Worm (Caenorhabditis elegans) whole organism, early embryonic: ENCODE data around the gene F13B12.4.

Source experiments
- B0310.2 ChIP-seq: sonication (generic microtip); optimal IDR thresholded peaks from 2 replicates; lab custom pipeline; 2016; ENCODE audit warnings: mild to moderate bottlenecking, missing genetic modification characterization, missing compliant biosample characterization
- F13C5.2 ChIP-seq: sonication (generic microtip); optimal IDR thresholded peaks from 2 replicates; lab custom pipeline; 2017; ENCODE audit warnings: mild to moderate bottlenecking, missing genetic modification characterization, inconsistent platforms, missing compliant biosample characterization
- aly-1 ChIP-seq: sonication (generic microtip); optimal IDR thresholded peaks from 2 replicates; lab custom pipeline; 2016; ENCODE audit warnings: missing genetic modification characterization, missing compliant biosample characterization
- ama-1 ChIP-seq: fragments of 150-350 bp; optimal IDR thresholded peaks from 2 replicates; lab custom pipeline; 2014
- ceh-13 ChIP-seq: fragments of 200-800 bp; sonication (Bioruptor generic); optimal IDR thresholded peaks from 2 replicates; lab custom pipeline; 2018; ENCODE audit warnings: mild to moderate bottlenecking, missing genetic modification characterization, missing compliant biosample characterization
- ceh-36 ChIP-seq: sonication (generic microtip); optimal IDR thresholded peaks from 2 replicates; lab custom pipeline; 2016; ENCODE audit warnings: missing genetic modification characterization, inconsistent platforms, missing compliant biosample characterization
- ets-7 ChIP-seq: sonication (generic microtip); optimal IDR thresholded peaks from 2 replicates; lab custom pipeline; 2016; ENCODE audit warnings: missing genotype, missing genetic modification characterization, missing compliant biosample characterization
- flt-1 ChIP-seq: fragments of 200-800 bp; sonication (Bioruptor generic); IDR thresholded peaks from 2 replicates; pipeline ENCODE4 v1.3.6; 2022; ENCODE audit warnings: missing genetic modification characterization, missing compliant biosample characterization
- hmbx-1 ChIP-seq: sonication (generic microtip); optimal IDR thresholded peaks from 2 replicates; lab custom pipeline; 2016; ENCODE audit warnings: mild to moderate bottlenecking, missing genetic modification characterization, missing compliant biosample characterization
- hmg-4 ChIP-seq: fragments of 200-800 bp; sonication (Bioruptor generic); optimal IDR thresholded peaks from 2 replicates; lab custom pipeline; 2018; ENCODE audit warnings: mild to moderate bottlenecking, missing genetic modification characterization, missing compliant biosample characterization
- hnd-1 ChIP-seq: sonication (generic microtip); optimal IDR thresholded peaks from 2 replicates; lab custom pipeline; 2016; ENCODE audit warnings: missing genetic modification characterization, missing compliant biosample characterization
- pes-1 ChIP-seq: fragments of 200-800 bp; sonication (Bioruptor generic); IDR thresholded peaks from 2 replicates; pipeline ENCODE4 v1.3.6; 2022; ENCODE audit warnings: missing genetic modification reagents, missing genetic modification characterization, missing compliant biosample characterization
- scrt-1 ChIP-seq: fragments of 200-800 bp; sonication (Bioruptor generic); IDR thresholded peaks from 2 replicates; pipeline ENCODE4 v1.3.6; 2022; ENCODE audit warnings: missing genetic modification characterization, missing compliant biosample characterization
- sea-1 ChIP-seq: fragments of 200-800 bp; sonication (Bioruptor generic); conservative IDR thresholded peaks from 2 replicates; pipeline ENCODE4 v1.3.6; 2022; ENCODE audit warnings: missing genetic modification characterization, missing compliant biosample characterization
- tbx-11 ChIP-seq: fragments of 200-800 bp; sonication (Bioruptor generic); IDR thresholded peaks from 2 replicates; pipeline ENCODE4 v1.3.6; 2022; ENCODE audit warnings: missing genetic modification characterization, missing compliant biosample characterization
- tbx-37 ChIP-seq: fragments of 200-800 bp; sonication (Bioruptor generic); conservative IDR thresholded peaks from 2 replicates; pipeline ENCODE4 v1.3.6; 2022; ENCODE audit warnings: missing genetic modification reagents, missing genetic modification characterization, missing compliant biosample characterization
- tra-4 ChIP-seq: sonication (generic microtip); optimal IDR thresholded peaks from 2 replicates; lab custom pipeline; 2017; ENCODE audit warnings: missing genetic modification characterization, missing compliant biosample characterization

Gene F13B12.4

ce11 chrIV:10438901-10439300 lies 10.8 kb downstream of the F13B12.4 start, which contains the start of gene F13B12.3:
Gene F13B12.3, plus strand, starts transcription at chrIV:10439123.
- TF ChIP-seq ets-7 (tag; lab: Kevin White, UChicago) = no peak
- TF ChIP-seq ceh-13 = no peak
- no peak for TF ChIP-seq tbx-11 (GFP tag; lab: Robert Waterston, UW)
- TF ChIP-seq F13C5.2 (tag; lab: Kevin White, UChicago) = no peak
- no peak for TF ChIP-seq tbx-37 (GFP tag; lab: Robert Waterston, UW)
- TF ChIP-seq pes-1 (GFP tag; lab: Robert Waterston, UW) = no peak
- TF ChIP-seq sea-1 (GFP tag; lab: Robert Waterston, UW) = no peak
- no peak for TF ChIP-seq scrt-1
- TF ChIP-seq tra-4 (tag; lab: Kevin White, UChicago) = no peak
- TF ChIP-seq flt-1 = no peak
- TF ChIP-seq hnd-1 (tag; lab: Kevin White, UChicago) = no peak
- no peak for TF ChIP-seq hmbx-1 (tag; lab: Kevin White, UChicago)

DNA sequence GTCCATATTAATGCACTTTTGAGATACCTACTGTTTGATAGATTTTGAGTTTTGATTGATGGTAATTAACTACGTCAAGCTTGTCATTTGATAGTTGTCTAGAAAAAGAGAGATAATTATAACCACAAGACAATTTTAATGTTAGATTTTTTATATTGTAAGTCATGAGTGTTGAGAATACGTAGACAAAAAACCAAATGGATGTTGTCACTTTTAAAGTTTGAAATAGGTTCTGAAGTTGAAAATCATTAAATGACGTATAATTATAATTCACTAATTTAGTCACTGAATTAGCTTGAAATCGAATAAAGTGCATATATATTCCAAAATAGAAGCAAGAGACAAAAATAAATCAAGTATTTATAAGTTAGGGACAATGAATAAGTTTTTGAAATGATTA lies 12.6 kb downstream of the F13B12.4 start:
- no peak for TF ChIP-seq ceh-13
- TF ChIP-seq sea-1 (GFP tag; lab: Robert Waterston, UW) = no peak
- no peak for TF ChIP-seq hmg-4 (GFP tag; lab: Kevin White, UChicago)
- TF ChIP-seq hmbx-1 (tag; lab: Kevin White, UChicago) = no peak
- TF ChIP-seq ceh-36 (tag; lab: Kevin White, UChicago) = no peak
- TF ChIP-seq tra-4 (tag; lab: Kevin White, UChicago) = no peak
- TF ChIP-seq ama-1 (lab: Kevin White, UChicago) = no peak
- TF ChIP-seq tbx-37 (GFP tag; lab: Robert Waterston, UW) = no peak
- no peak for TF ChIP-seq ets-7 (tag; lab: Kevin White, UChicago)

- TF ChIP-seq F13C5.2 (tag; lab: Kevin White, UChicago) (no peak), scrt-1 (no peak), ets-7 (tag; lab: Kevin White, UChicago) (no peak), ceh-36 (tag; lab: Kevin White, UChicago) (no peak), flt-1 (no peak), hnd-1 (tag; lab: Kevin White, UChicago) (no peak), tbx-11 (GFP tag; lab: Robert Waterston, UW) (no peak), hmg-4 (GFP tag; lab: Kevin White, UChicago) (no peak), ama-1 (lab: Kevin White, UChicago) (no peak), pes-1 (GFP tag; lab: Robert Waterston, UW) (no peak), tbx-37 (GFP tag; lab: Robert Waterston, UW) (no peak), sea-1 (GFP tag; lab: Robert Waterston, UW) (no peak), hmbx-1 (tag; lab: Kevin White, UChicago) (no peak), ceh-13 (no peak), aly-1 (tag; lab: Kevin White, UChicago) (no peak), B0310.2 (tag; lab: Kevin White, UChicago) (no peak)
Measured at ce11 chrIV:10436401-10436800, 13.3 kb downstream of the F13B12.4 start, which contains the start of gene ins-1. Gene ins-1, plus strand, starts transcription at chrIV:10436701.

ce11 chrIV:10430507-10430906 lies 19.2 kb downstream of the F13B12.4 start:
- no peak for TF ChIP-seq tra-4 (tag; lab: Kevin White, UChicago)
- no peak for TF ChIP-seq hmbx-1 (tag; lab: Kevin White, UChicago)
- TF ChIP-seq hmg-4 (GFP tag; lab: Kevin White, UChicago) = no peak
- TF ChIP-seq flt-1 = no peak
- TF ChIP-seq hnd-1 (tag; lab: Kevin White, UChicago) = no peak
- no peak for TF ChIP-seq tbx-37 (GFP tag; lab: Robert Waterston, UW)
- TF ChIP-seq tbx-11 (GFP tag; lab: Robert Waterston, UW) = no peak

- TF ChIP-seq tbx-11 (GFP tag; lab: Robert Waterston, UW) (no peak), ceh-13 (no peak), hmg-4 (GFP tag; lab: Kevin White, UChicago) (no peak), pes-1 (GFP tag; lab: Robert Waterston, UW) (no peak), sea-1 (GFP tag; lab: Robert Waterston, UW) (no peak), ama-1 (lab: Kevin White, UChicago) (no peak), aly-1 (tag; lab: Kevin White, UChicago) (no peak), hmbx-1 (tag; lab: Kevin White, UChicago) (no peak), tra-4 (tag; lab: Kevin White, UChicago) (no peak), scrt-1 (no peak), hnd-1 (tag; lab: Kevin White, UChicago) (no peak), B0310.2 (tag; lab: Kevin White, UChicago) (no peak), ceh-36 (tag; lab: Kevin White, UChicago) (no peak), flt-1 (no peak), ets-7 (tag; lab: Kevin White, UChicago) (no peak), F13C5.2 (tag; lab: Kevin White, UChicago) (no peak)
Measured at ce11 chrIV:10429129-10429528, 20.6 kb downstream of the F13B12.4 start, which contains the start of gene F13B12.2. Gene F13B12.2, minus strand, starts transcription at chrIV:10429130.

DNA sequence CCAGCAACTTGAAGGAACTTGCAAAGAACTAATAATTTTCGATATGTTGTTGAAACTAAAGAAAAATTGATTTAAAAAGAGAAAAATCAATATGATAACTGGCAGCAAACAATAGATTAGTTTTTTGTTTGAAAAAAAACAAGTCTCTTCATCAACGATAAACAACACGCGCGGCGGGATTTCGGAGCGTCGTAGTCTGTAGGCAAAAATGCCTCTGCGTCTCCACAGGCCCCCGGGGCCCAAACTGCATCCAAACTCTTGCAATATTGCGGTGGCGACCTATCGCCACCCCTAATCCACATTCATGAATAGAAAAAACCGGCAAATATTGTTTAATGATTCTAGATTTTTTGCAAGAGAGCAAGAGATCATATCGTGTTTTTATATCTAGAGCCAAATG lies 24.6 kb downstream of the F13B12.4 start:
- TF ChIP-seq tbx-37 (GFP tag; lab: Robert Waterston, UW) (no peak), F13C5.2 (tag; lab: Kevin White, UChicago) (peak; percentile 8)

- TF ChIP-seq hmg-4 (GFP tag; lab: Kevin White, UChicago) (no peak), ets-7 (tag; lab: Kevin White, UChicago) (no peak), F13C5.2 (tag; lab: Kevin White, UChicago) (no peak), ama-1 (lab: Kevin White, UChicago) (no peak), ceh-13 (no peak), sea-1 (GFP tag; lab: Robert Waterston, UW) (no peak), flt-1 (no peak), aly-1 (tag; lab: Kevin White, UChicago) (no peak), ceh-36 (tag; lab: Kevin White, UChicago) (no peak), pes-1 (GFP tag; lab: Robert Waterston, UW) (no peak), hnd-1 (tag; lab: Kevin White, UChicago) (no peak), scrt-1 (no peak), hmbx-1 (tag; lab: Kevin White, UChicago) (no peak)
Measured at ce11 chrIV:10424535-10424934, 25.2 kb downstream of the F13B12.4 start, which contains the start of gene F13B12.1. Gene F13B12.1, minus strand, starts transcription at chrIV:10424635.
